Fruit fly (Drosophila melanogaster) whole organism, embryonic: Measurements from ENCODE around the gene eIF4E5.

Experiments
- BtbVII ChIP-seq: fragments of 200-800 bp; sonication (Bioruptor generic); optimal IDR thresholded peaks from 3 replicates; lab custom pipeline; 2017; ENCODE audit warnings: missing biosample characterization, mild to moderate bottlenecking, missing genetic modification characterization
- CG11696 ChIP-seq: fragments of 200-800 bp; sonication (Bioruptor generic); IDR thresholded peaks from 2 replicates; pipeline ENCODE4 v1.3.6; 2022; ENCODE audit warnings: missing biosample characterization, missing genetic modification characterization
- CG12391 ChIP-seq: fragments of 200-800 bp; sonication (Bioruptor generic); optimal IDR thresholded peaks from 3 replicates; lab custom pipeline; 2018; ENCODE audit warnings: missing biosample characterization, mild to moderate bottlenecking, missing genetic modification characterization, moderate library complexity
- CG12659 ChIP-seq: fragments of 200-800 bp; sonication (Bioruptor generic); optimal IDR thresholded peaks from 3 replicates; lab custom pipeline; 2017; ENCODE audit warnings: mild to moderate bottlenecking, missing biosample characterization, missing genetic modification reagents, missing genetic modification characterization
- CG12942 ChIP-seq: fragments of 200-800 bp; sonication (Bioruptor generic); optimal IDR thresholded peaks from 3 replicates; lab custom pipeline; 2016; ENCODE audit warnings: missing biosample characterization, missing genetic modification characterization
- CG13287 ChIP-seq: fragments of 200-800 bp; sonication (Bioruptor generic); IDR thresholded peaks from 2 replicates; pipeline ENCODE4 v1.3.6; 2022; ENCODE audit warnings: missing biosample characterization, missing genetic modification characterization; ENCODE audit not compliant: partially characterized antibody
- CG15269 ChIP-seq: fragments of 200-800 bp; sonication (Bioruptor generic); optimal IDR thresholded peaks from 2 replicates; lab custom pipeline; 2018; ENCODE audit warnings: missing biosample characterization, mild to moderate bottlenecking, missing genetic modification characterization, moderate library complexity
- CG1603 ChIP-seq: fragments of 200-800 bp; sonication (Bioruptor generic); optimal IDR thresholded peaks from 2 replicates; lab custom pipeline; 2019; ENCODE audit warnings: missing biosample characterization, mild to moderate bottlenecking, missing genetic modification characterization, moderate library complexity
- CG16779 ChIP-seq: fragments of 200-800 bp; sonication (Bioruptor generic); IDR thresholded peaks from 2 replicates; pipeline ENCODE4 v1.3.6; 2022; ENCODE audit warnings: missing biosample characterization, missing genetic modification characterization
- CG16813 ChIP-seq: fragments of 200-800 bp; sonication (Bioruptor generic); IDR thresholded peaks from 3 replicates; pipeline ENCODE4 v1.3.6; 2022; ENCODE audit warnings: missing biosample characterization, missing genetic modification characterization; ENCODE audit not compliant: partially characterized antibody
- CG17186 ChIP-seq: fragments of 200-800 bp; sonication (Bioruptor generic); optimal IDR thresholded peaks from 3 replicates; lab custom pipeline; 2017; ENCODE audit warnings: missing biosample characterization, missing genetic modification reagents, missing genetic modification characterization
- CG2116 ChIP-seq: fragments of 200-800 bp; sonication (Bioruptor generic); optimal IDR thresholded peaks from 3 replicates; lab custom pipeline; 2018; ENCODE audit warnings: missing biosample characterization, mild to moderate bottlenecking, missing genetic modification characterization
- CG2875 ChIP-seq: fragments of 200-800 bp; sonication (Bioruptor generic); optimal IDR thresholded peaks from 2 replicates; lab custom pipeline; 2017; ENCODE audit warnings: missing biosample characterization, mild to moderate bottlenecking, missing genetic modification characterization, missing genetic modification reagents
- CG32767 ChIP-seq: fragments of 200-800 bp; sonication (Bioruptor generic); IDR thresholded peaks from 2 replicates; pipeline ENCODE4 v1.3.6; 2022; ENCODE audit warnings: missing biosample characterization, missing genetic modification characterization
- CG4854 ChIP-seq: fragments of 200-800 bp; sonication (Bioruptor generic); optimal IDR thresholded peaks from 2 replicates; lab custom pipeline; 2016; ENCODE audit warnings: missing biosample characterization, missing genetic modification characterization, inconsistent platforms
- CG6272 ChIP-seq: fragments of 200-800 bp; sonication (Bioruptor generic); IDR thresholded peaks from 2 replicates; pipeline ENCODE4 v1.3.6; 2022; ENCODE audit warnings: missing biosample characterization, missing genetic modification characterization
- CG7372 ChIP-seq: fragments of 200-800 bp; sonication (Bioruptor generic); IDR thresholded peaks from 2 replicates; pipeline ENCODE4 v1.3.6; 2022; ENCODE audit warnings: missing biosample characterization, missing genetic modification characterization
- CG8765 ChIP-seq: fragments of 200-800 bp; sonication (Bioruptor generic); IDR thresholded peaks from 2 replicates; pipeline ENCODE4 v1.3.6; 2022; ENCODE audit warnings: missing biosample characterization, missing genetic modification characterization
- CG9797 ChIP-seq: fragments of 200-800 bp; sonication (Bioruptor generic); optimal IDR thresholded peaks from 3 replicates; lab custom pipeline; 2018; ENCODE audit warnings: missing biosample characterization, mild to moderate bottlenecking, missing genetic modification characterization
- CG9817 ChIP-seq: fragments of 200-800 bp; sonication (Bioruptor generic); optimal IDR thresholded peaks from 2 replicates; lab custom pipeline; 2018; ENCODE audit warnings: missing biosample characterization, mild to moderate bottlenecking, missing genetic modification characterization, moderate library complexity
- Dek ChIP-seq: fragments of 200-800 bp; sonication (Bioruptor generic); optimal IDR thresholded peaks from 3 replicates; lab custom pipeline; 2019; ENCODE audit warnings: missing biosample characterization, mild to moderate bottlenecking, missing genetic modification characterization, moderate library complexity
- Dref ChIP-seq: fragments of 200-800 bp; sonication (Bioruptor generic); IDR thresholded peaks from 2 replicates; pipeline ENCODE4 v1.3.6; 2022; ENCODE audit warnings: missing biosample characterization, missing genetic modification characterization
- H15 ChIP-seq: fragments of 200-800 bp; sonication (Bioruptor generic); IDR thresholded peaks from 3 replicates; pipeline ENCODE4 v1.3.6; 2022; ENCODE audit warnings: missing biosample characterization, missing genetic modification characterization
- HLH4C ChIP-seq: fragments of 200-800 bp; sonication (Bioruptor generic); IDR thresholded peaks from 3 replicates; pipeline ENCODE4 v1.3.6; 2022; ENCODE audit warnings: missing biosample characterization, missing genetic modification characterization; ENCODE audit not compliant: partially characterized antibody
- HLHmδ ChIP-seq: fragments of 200-800 bp; sonication (Bioruptor generic); optimal IDR thresholded peaks from 2 replicates; lab custom pipeline; 2018; ENCODE audit warnings: missing biosample characterization, mild to moderate bottlenecking, missing genetic modification characterization, moderate library complexity
- Neu2 ChIP-seq: fragments of 200-800 bp; sonication (Bioruptor generic); optimal IDR thresholded peaks from 3 replicates; lab custom pipeline; 2016; ENCODE audit warnings: missing biosample characterization, missing genetic modification characterization, borderline replicate concordance
- NfI ChIP-seq: fragments of 200-800 bp; sonication (Bioruptor generic); optimal IDR thresholded peaks from 3 replicates; lab custom pipeline; 2018; ENCODE audit warnings: missing biosample characterization, mild to moderate bottlenecking, missing genetic modification characterization, moderate library complexity
- Oaz ChIP-seq: fragments of 200-800 bp; sonication (Bioruptor generic); IDR thresholded peaks from 2 replicates; pipeline ENCODE4 v1.3.6; 2022; ENCODE audit warnings: missing biosample characterization, missing genetic modification characterization
- Ptx1 ChIP-seq: fragments of 200-800 bp; sonication (Bioruptor generic); IDR thresholded peaks from 2 replicates; pipeline ENCODE4 v1.3.6; 2022; ENCODE audit warnings: missing biosample characterization, missing genetic modification characterization
- Taf1 ChIP-seq: fragments of 200-800 bp; sonication (Bioruptor generic); IDR thresholded peaks from 2 replicates; pipeline ENCODE4 v1.3.6; 2022; ENCODE audit warnings: missing biosample characterization, missing genetic modification characterization
- al ChIP-seq: fragments of 200-800 bp; sonication (Bioruptor generic); IDR thresholded peaks from 2 replicates; pipeline ENCODE4 v1.3.6; 2022; ENCODE audit warnings: missing biosample characterization, missing genetic modification characterization
- ato ChIP-seq: fragments of 200-800 bp; sonication (Bioruptor generic); IDR thresholded peaks from 2 replicates; pipeline ENCODE4 v1.3.6; 2022; ENCODE audit warnings: missing biosample characterization, missing genetic modification characterization; ENCODE audit not compliant: partially characterized antibody
- az2 ChIP-seq: fragments of 200-800 bp; sonication (Bioruptor generic); optimal IDR thresholded peaks from 3 replicates; lab custom pipeline; 2016; ENCODE audit warnings: missing biosample characterization, missing genetic modification characterization
- cas ChIP-seq: fragments of 200-800 bp; sonication (Bioruptor generic); IDR thresholded peaks from 2 replicates; pipeline ENCODE4 v1.3.6; 2022; ENCODE audit warnings: missing biosample characterization, missing genetic modification characterization
- chn ChIP-seq: fragments of 200-800 bp; sonication (Bioruptor generic); optimal IDR thresholded peaks from 2 replicates; lab custom pipeline; 2016; ENCODE audit warnings: missing biosample characterization, missing genetic modification characterization
- crol ChIP-seq: fragments of 200-800 bp; sonication (Bioruptor generic); IDR thresholded peaks from 2 replicates; pipeline ENCODE4 v1.3.6; 2022; ENCODE audit warnings: missing biosample characterization, missing genetic modification characterization
- fd3F ChIP-seq: fragments of 200-800 bp; sonication (Bioruptor generic); optimal IDR thresholded peaks from 2 replicates; lab custom pipeline; 2018; ENCODE audit warnings: missing biosample characterization, mild to moderate bottlenecking, missing genetic modification characterization, moderate library complexity
- gro ChIP-seq: fragments of 200-800 bp; sonication (Bioruptor generic); optimal IDR thresholded peaks from 2 replicates; lab custom pipeline; 2016; ENCODE audit warnings: missing biosample characterization, missing genetic modification characterization
- gsb ChIP-seq: fragments of 200-800 bp; sonication (Bioruptor generic); IDR thresholded peaks from 2 replicates; pipeline ENCODE4 v1.3.6; 2022; ENCODE audit warnings: missing biosample characterization, missing genetic modification characterization
- hb ChIP-seq: fragments of 200-800 bp; sonication (Bioruptor generic); IDR thresholded peaks from 3 replicates; pipeline ENCODE4 v1.3.6; 2022; ENCODE audit warnings: missing biosample characterization, missing genetic modification characterization; ENCODE audit not compliant: partially characterized antibody
- ind ChIP-seq: fragments of 200-800 bp; sonication (Bioruptor generic); optimal IDR thresholded peaks from 3 replicates; lab custom pipeline; 2016; ENCODE audit warnings: missing biosample characterization, missing genetic modification characterization
- knrl ChIP-seq: fragments of 200-800 bp; sonication (Bioruptor generic); IDR thresholded peaks from 3 replicates; pipeline ENCODE4 v1.3.6; 2022; ENCODE audit warnings: missing biosample characterization, missing genetic modification characterization; ENCODE audit not compliant: partially characterized antibody
- lab ChIP-seq: fragments of 200-800 bp; sonication (Bioruptor generic); optimal IDR thresholded peaks from 3 replicates; lab custom pipeline; 2017; ENCODE audit warnings: missing biosample characterization, missing genetic modification characterization, mild to moderate bottlenecking, moderate library complexity, missing genetic modification reagents
- lbe ChIP-seq: fragments of 200-800 bp; sonication (Bioruptor generic); optimal IDR thresholded peaks from 2 replicates; lab custom pipeline; 2016; ENCODE audit warnings: missing biosample characterization, mild to moderate bottlenecking, missing genetic modification characterization
- lov ChIP-seq, 2 experiments: fragments of 200-800 bp in 1 of 2; fragments of >200 bp in 1 of 2; sonication (Bioruptor generic) in 1 of 2; IDR thresholded peaks in 1 of 2; optimal IDR thresholded peaks in 1 of 2; 2 replicates in 1 of 2; 3 replicates in 1 of 2; pipeline versions ENCODE4 v1.3.6 to Lab custom; 2017 to 2022; ENCODE audit warnings: missing biosample characterization in 1 of 2, missing genetic modification characterization in 1 of 2
- nmo ChIP-seq: fragments of 200-800 bp; sonication (Bioruptor generic); optimal IDR thresholded peaks from 2 replicates; lab custom pipeline; 2018; ENCODE audit warnings: missing biosample characterization, mild to moderate bottlenecking, missing genetic modification characterization, moderate library complexity
- p53 ChIP-seq: fragments of 200-800 bp; sonication (Bioruptor generic); optimal IDR thresholded peaks from 2 replicates; lab custom pipeline; 2016; ENCODE audit warnings: missing biosample characterization, missing genetic modification characterization
- psq ChIP-seq: fragments of 200-800 bp; sonication (Bioruptor generic); optimal IDR thresholded peaks from 2 replicates; lab custom pipeline; 2017; ENCODE audit warnings: missing biosample characterization, missing genetic modification characterization
- repo ChIP-seq: fragments of 200-800 bp; sonication (Bioruptor generic); optimal IDR thresholded peaks from 2 replicates; lab custom pipeline; 2016; ENCODE audit warnings: missing biosample characterization, missing genetic modification characterization
- tx ChIP-seq: fragments of 200-800 bp; sonication (Bioruptor generic); optimal IDR thresholded peaks from 2 replicates; lab custom pipeline; 2016; ENCODE audit warnings: missing biosample characterization, missing genetic modification characterization
- zfh1 ChIP-seq: fragments of 200-800 bp; sonication (Bioruptor generic); IDR thresholded peaks from 3 replicates; pipeline ENCODE4 v1.3.6; 2022; ENCODE audit warnings: missing biosample characterization, missing genetic modification characterization

The eIF4E5 gene

dm6 chr3L:7861807-7862206 is 32.9 kb upstream of the eIF4E5 start (continued):
- TF ChIP-seq CG6272 (GFP tag; lab: Robert Waterston, UW) = no peak
- no peak for TF ChIP-seq CG4854
- no peak for TF ChIP-seq CG9797
- TF ChIP-seq CG17186 = no peak
- no peak for TF ChIP-seq hb (GFP tag; lab: Robert Waterston, UW)
- TF ChIP-seq CG9817 = no peak
- no peak for TF ChIP-seq repo
- TF ChIP-seq crol (GFP tag; lab: Robert Waterston, UW) = no peak
- no peak for TF ChIP-seq CG2116 (GFP tag; lab: Kevin White, UChicago)
- TF ChIP-seq CG1603 = no peak
- peak; percentile 50 for TF ChIP-seq CG15269
- no peak for TF ChIP-seq NfI (GFP tag; lab: Kevin White, UChicago)
- no peak for TF ChIP-seq al
- TF ChIP-seq H15 (GFP tag; lab: Robert Waterston, UW) = no peak
- no peak for TF ChIP-seq Oaz
- TF ChIP-seq ind (GFP tag; lab: Kevin White, UChicago) = peak; percentile 25
- no peak for TF ChIP-seq BtbVII (GFP tag; lab: Kevin White, UChicago)
- no peak for TF ChIP-seq Taf1 (GFP tag; lab: Robert Waterston, UW)
- TF ChIP-seq tx (GFP tag; lab: Kevin White, UChicago) = no peak
- TF ChIP-seq gsb (GFP tag; lab: Robert Waterston, UW) = no peak
- no peak for TF ChIP-seq HLHmδ (GFP tag; lab: Kevin White, UChicago)
- no peak for TF ChIP-seq CG13287 (GFP tag; lab: Robert Waterston, UW)
- TF ChIP-seq CG8765 (GFP tag; lab: Robert Waterston, UW) = no peak
- TF ChIP-seq lov (optimal IDR thresholded peaks at IDR 0.05; lab: Kevin White, UChicago) = no peak
- no peak for TF ChIP-seq lov (GFP tag; IDR thresholded peaks at IDR 0.05; lab: Robert Waterston, UW)
- peak; percentile 3 for TF ChIP-seq psq (GFP tag; lab: Kevin White, UChicago)
- TF ChIP-seq Dref (GFP tag; lab: Robert Waterston, UW) = no peak
- TF ChIP-seq CG16779 (GFP tag; lab: Robert Waterston, UW) = no peak
- TF ChIP-seq CG11696 (GFP tag; lab: Robert Waterston, UW) = no peak
- peak; percentile 69 for TF ChIP-seq CG12391 (tag; lab: Kevin White, UChicago)
- TF ChIP-seq p53 (GFP tag; lab: Kevin White, UChicago) = no peak
- TF ChIP-seq Neu2 (GFP tag; lab: Kevin White, UChicago) = no peak
- TF ChIP-seq zfh1 (GFP tag; lab: Robert Waterston, UW) = no peak
- TF ChIP-seq ato (GFP tag; lab: Robert Waterston, UW) = no peak
- TF ChIP-seq Ptx1 (GFP tag; lab: Robert Waterston, UW) = peak; percentile 33
- TF ChIP-seq lbe = no peak
- TF ChIP-seq HLH4C = no peak
- no peak for TF ChIP-seq CG32767
- no peak for TF ChIP-seq lab (GFP tag; lab: Kevin White, UChicago)
- no peak for TF ChIP-seq CG7372 (GFP tag; lab: Robert Waterston, UW)
- no peak for TF ChIP-seq chn (GFP tag; lab: Kevin White, UChicago)
- TF ChIP-seq nmo (GFP tag; lab: Kevin White, UChicago) = peak; percentile 58
- TF ChIP-seq fd3F (GFP tag; lab: Kevin White, UChicago) = no peak
- TF ChIP-seq CG12659 (GFP tag; lab: Kevin White, UChicago) = peak; percentile 3
- no peak for TF ChIP-seq CG16813 (GFP tag; lab: Robert Waterston, UW)
- no peak for TF ChIP-seq gro (GFP tag; lab: Kevin White, UChicago)
- no peak for TF ChIP-seq CG2875 (GFP tag; lab: Kevin White, UChicago)
- TF ChIP-seq knrl (GFP tag; lab: Robert Waterston, UW) = no peak
- peak; percentile 49 for TF ChIP-seq az2
- TF ChIP-seq Dek (tag; lab: Kevin White, UChicago) = no peak
- TF ChIP-seq CG12942 (GFP tag; lab: Kevin White, UChicago) = no peak
- no peak for TF ChIP-seq cas
